Comparison of ENCODE assay signal across 1 fruit fly cellular context in the genomic region with DNA sequence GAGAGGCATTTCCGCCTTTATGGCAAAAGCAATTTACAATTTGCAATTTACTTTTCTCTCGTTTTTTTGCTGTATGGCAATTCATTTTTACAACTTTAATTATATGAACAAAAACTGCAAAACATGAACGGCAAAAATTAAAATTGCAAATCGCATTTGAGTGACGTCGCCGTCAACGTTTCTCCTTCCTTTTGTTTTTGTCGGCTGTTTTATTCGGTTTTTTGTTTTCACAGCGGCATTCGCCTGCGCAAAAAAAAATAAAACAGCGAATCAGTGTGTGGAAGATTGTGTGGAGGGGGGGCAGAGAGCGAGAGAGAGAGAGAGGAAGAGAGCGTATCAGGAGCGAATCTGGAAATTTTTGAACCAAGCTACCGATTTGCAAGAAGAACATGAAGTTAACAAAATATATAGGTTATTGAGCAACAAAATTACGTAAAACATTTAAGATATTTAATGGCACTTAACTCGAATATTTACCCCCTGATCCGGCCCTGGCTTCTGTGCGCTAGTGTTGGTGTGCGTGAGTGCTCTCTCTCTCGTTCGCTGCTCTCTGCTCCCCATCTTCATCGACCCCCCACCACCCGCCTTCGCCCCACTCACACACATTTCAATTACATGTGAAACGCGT.
TF ChIP-seq lines count a peak whose summit lies in the region.

No protein-coding gene starts in this region.

TF ChIP-seq in whole organism, embryonic, 481 proteins besides CTCF, POLR2A, EP300 and RAD21 (continued from another document):
- TF ChIP-seq GATAe (GFP tag; conservative IDR thresholded peaks at IDR 0.05; lab: Robert Waterston, UW) (peak; percentile 98), prd (optimal IDR thresholded peaks at IDR 0.05; lab: Kevin White, UChicago) (no peak), prd (GFP tag; IDR thresholded peaks at IDR 0.05; lab: Robert Waterston, UW) (peak; percentile 100), nau (GFP tag; optimal IDR thresholded peaks at IDR 0.05; lab: Kevin White, UChicago) (peak; percentile 99), CHES-1-like (GFP tag; optimal IDR thresholded peaks at IDR 0.05; lab: Kevin White, UChicago) (peak; percentile 99), YL-1 (GFP tag; optimal IDR thresholded peaks at IDR 0.05; lab: Kevin White, UChicago) (peak; percentile 95), wek (GFP tag; optimal IDR thresholded peaks at IDR 0.05; lab: Kevin White, UChicago) (peak; percentile 93), CG13287 (GFP tag; IDR thresholded peaks at IDR 0.05; lab: Robert Waterston, UW; ENCODE audit: partially characterized antibody) (peak; percentile 77), CG18764 (GFP tag; optimal IDR thresholded peaks at IDR 0.05; lab: Kevin White, UChicago) (peak; percentile 97), stc (GFP tag; IDR thresholded peaks at IDR 0.05; lab: Robert Waterston, UW) (peak; percentile 99), CG6765 (GFP tag; optimal IDR thresholded peaks at IDR 0.05; lab: Kevin White, UChicago) (peak; percentile 96), repo (GFP tag; optimal IDR thresholded peaks at IDR 0.05; lab: Kevin White, UChicago) (peak; percentile 98), slou (GFP tag; optimal IDR thresholded peaks at IDR 0.05; lab: Kevin White, UChicago) (peak; percentile 98), CG14860 (GFP tag; IDR thresholded peaks at IDR 0.05; lab: Robert Waterston, UW; ENCODE audit: partially characterized antibody) (peak; percentile 84), CG1647 (GFP tag; optimal IDR thresholded peaks at IDR 0.05; lab: Kevin White, UChicago) (peak; percentile 98), exex (tag; optimal IDR thresholded peaks at IDR 0.05; lab: Kevin White, UChicago) (peak; percentile 93), CG12659 (GFP tag; optimal IDR thresholded peaks at IDR 0.05; lab: Kevin White, UChicago) (peak; percentile 99)
